Worm (Caenorhabditis elegans): ENCODE measurements around the gene srh-8.

The srh-8 gene

ce11 chrV:4055025-4055424, 49.7 kb downstream of the srh-8 start, which contains the start of gene djr-1.2:
TSS of gene djr-1.2 (minus strand) at chrV:4055125.
- no peak for TF ChIP-seq nhr-28 (tag; optimal IDR thresholded peaks at IDR 0.05)
- no peak for TF ChIP-seq ceh-16 (tag; optimal IDR thresholded peaks at IDR 0.05)
- no peak for TF ChIP-seq snpc-4 (tag; optimal IDR thresholded peaks at IDR 0.05)
- TF ChIP-seq elt-2 (tag; optimal IDR thresholded peaks at IDR 0.05): no peak
- TF ChIP-seq nhr-12 (tag; optimal IDR thresholded peaks at IDR 0.05): no peak
- TF ChIP-seq tbx-2 (tag; optimal IDR thresholded peaks at IDR 0.05): no peak
- TF ChIP-seq lin-15B (tag; optimal IDR thresholded peaks at IDR 0.05): no peak
- no peak for TF ChIP-seq sea-2 (GFP tag; optimal IDR thresholded peaks at IDR 0.05)

- TF ChIP-seq nfya-1 (tag; optimal IDR thresholded peaks at IDR 0.05; ENCODE audit: insufficient read depth) (no peak), nhr-23 (tag; optimal IDR thresholded peaks at IDR 0.05) (no peak), skn-1 (tag; optimal IDR thresholded peaks at IDR 0.05) (no peak), egl-27 (tag; optimal IDR thresholded peaks at IDR 0.05) (no peak), fos-1 (tag; optimal IDR thresholded peaks at IDR 0.05) (no peak), R02D3.7 (tag; optimal IDR thresholded peaks at IDR 0.05) (no peak), nhr-12 (tag; optimal IDR thresholded peaks at IDR 0.05) (no peak), ceh-82 (tag; optimal IDR thresholded peaks at IDR 0.05) (no peak), nhr-11 (tag; optimal IDR thresholded peaks at IDR 0.05) (no peak), elt-1 (tag; optimal IDR thresholded peaks at IDR 0.05) (no peak), ZK546.5 (tag; optimal IDR thresholded peaks at IDR 0.05) (no peak), nhr-28 (tag; optimal IDR thresholded peaks at IDR 0.05) (no peak), nhr-43 (tag; optimal IDR thresholded peaks at IDR 0.05; ENCODE audit: poor library complexity, severe bottlenecking) (no peak), fkh-2 (tag; optimal IDR thresholded peaks at IDR 0.05) (no peak), ztf-4 (tag; optimal IDR thresholded peaks at IDR 0.05) (no peak), aly-2 (tag; optimal IDR thresholded peaks at IDR 0.05) (no peak), ceh-16 (tag; optimal IDR thresholded peaks at IDR 0.05) (no peak), tbx-2 (tag; optimal IDR thresholded peaks at IDR 0.05) (no peak), nhr-25 (tag; optimal IDR thresholded peaks at IDR 0.05) (no peak)
Measured at ce11 chrV:4056203-4056602, 50.9 kb downstream of the srh-8 start.
